Fruit fly (Drosophila melanogaster): Measurements from ENCODE around the gene narya.

DNA sequence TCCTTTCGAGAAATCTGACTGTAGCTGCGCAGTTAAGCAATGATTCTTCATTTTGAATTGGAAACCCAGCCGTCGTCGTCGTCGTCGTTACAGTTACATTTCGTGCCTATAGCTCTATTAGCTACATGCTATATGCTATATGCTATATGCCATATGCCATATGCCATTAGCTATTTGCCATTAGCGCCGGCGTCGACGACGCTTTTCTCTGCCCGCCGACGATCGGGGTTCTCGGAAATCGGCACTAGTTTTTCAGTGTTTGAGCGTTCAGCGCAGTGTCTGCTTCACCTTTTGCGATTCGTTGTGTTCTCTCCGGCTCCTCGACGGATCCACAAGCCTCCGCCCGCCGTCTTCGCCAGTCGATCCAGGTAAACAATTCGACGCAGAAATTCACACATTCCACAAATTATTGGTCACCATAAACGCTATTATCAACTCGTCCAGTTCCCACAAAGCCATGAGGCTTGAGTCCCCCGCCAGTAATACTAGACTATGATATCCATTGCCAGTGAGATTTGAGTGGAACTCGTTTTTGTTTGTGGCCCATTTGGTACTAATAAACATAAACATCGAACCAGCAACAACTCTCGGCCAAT lies 29.4 kb downstream of the narya start:
- no peak for TF ChIP-seq Hr39 (GFP tag; optimal IDR thresholded peaks at IDR 0.05)
- no peak for TF ChIP-seq Met (GFP tag; optimal IDR thresholded peaks at IDR 0.05)
- no peak for TF ChIP-seq CG8319 (GFP tag; optimal IDR thresholded peaks at IDR 0.05)
- TF ChIP-seq acj6 (GFP tag; optimal IDR thresholded peaks at IDR 0.05): no peak
- no peak for TF ChIP-seq ss (GFP tag; optimal IDR thresholded peaks at IDR 0.05)
- TF ChIP-seq cyc (GFP tag; optimal IDR thresholded peaks at IDR 0.05): no peak
- TF ChIP-seq CG1621 (tag; optimal IDR thresholded peaks at IDR 0.05): no peak
- TF ChIP-seq eg (GFP tag; IDR thresholded peaks at IDR 0.05): no peak

Measured in whole organism, prepupa.